Worm (Caenorhabditis elegans): Measurements from ENCODE around the gene pfd-5.
A peak's percentile ranks its signal among the peaks of the same experiment; 100 is the strongest.

ce11 chrIII:7155631-7156030 lies 43.1 kb downstream of the pfd-5 start:
- TF ChIP-seq tab-1 (GFP tag; IDR thresholded peaks at IDR 0.05) (no peak), cog-1 (tag; optimal IDR thresholded peaks at IDR 0.05) (peak; percentile 82), ztf-29 (GFP tag; IDR thresholded peaks at IDR 0.05) (no peak), ztf-23 (GFP tag; IDR thresholded peaks at IDR 0.05) (peak; percentile 69; the same call in 1 of the 2 replicates), flt-1 (GFP tag; IDR thresholded peaks at IDR 0.05) (peak; percentile 73; the same call in 1 of the 2 replicates), med-1 (GFP tag; optimal IDR thresholded peaks at IDR 0.05; ENCODE audit: insufficient read depth) (no peak)

All from whole organism, midembryonic.